Fruit fly (Drosophila melanogaster) S2 (cell line): ENCODE measurements around the gene Gr63a.

Experiments used
- CG8478 ChIP-seq: fragments of >200 bp; optimal IDR thresholded peaks from 2 replicates; lab custom pipeline; 2018
- CTCF ChIP-seq, 2 experiments: fragments of >200 bp; optimal IDR thresholded peaks; 2 replicates each; lab custom pipeline; 2018

DNA sequence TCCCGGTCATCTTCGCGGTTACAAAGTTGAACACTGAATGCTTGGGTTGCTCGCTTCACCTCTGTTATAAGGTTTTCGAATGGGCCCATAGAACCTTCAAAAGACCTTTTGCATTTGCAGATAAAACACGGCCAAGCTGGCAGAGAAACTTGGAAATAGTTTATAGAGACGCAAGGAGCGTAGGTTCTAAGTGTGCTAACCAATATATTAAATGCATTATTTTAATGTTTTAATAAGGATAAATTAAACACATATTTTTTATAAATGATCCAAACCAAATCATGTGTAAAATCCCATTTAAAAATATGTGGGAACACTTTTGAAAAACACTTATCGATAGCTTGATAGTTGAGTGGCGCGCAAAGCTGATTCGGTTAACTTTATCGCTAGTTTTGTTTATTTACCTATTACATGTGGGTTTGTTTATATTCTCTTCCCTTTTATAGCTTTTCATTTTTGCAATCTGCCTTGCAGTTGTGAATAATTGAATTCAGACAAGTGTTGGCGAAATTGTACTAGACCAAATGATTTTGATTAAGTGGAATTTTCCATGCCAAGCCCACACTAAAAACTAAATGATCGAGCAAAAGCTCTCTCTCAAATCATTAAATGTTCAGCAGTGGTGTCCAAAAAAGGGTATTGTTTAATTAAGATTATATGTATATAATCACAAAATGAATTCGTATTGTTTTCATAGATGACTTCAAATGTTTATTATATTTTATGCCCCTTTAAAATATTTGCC lies 43.8 kb upstream of the Gr63a start, which contains the start of gene CG12766:
- TF ChIP-seq CG8478 (lab: Kevin White, UChicago) (no peak), CTCF (optimal IDR thresholded peaks at IDR 0.05; lab: Kevin White, UChicago) (no peak)
